Worm (Caenorhabditis elegans) whole organism, midembryonic: ENCODE results near the gene F45E1.1.

Source experiments
- T22C8.4 ChIP-seq: fragments of 200-800 bp; sonication (Bioruptor generic); IDR thresholded peaks from 2 replicates; pipeline ENCODE4 v1.3.6; 2022; ENCODE audit warnings: missing genetic modification characterization, missing compliant biosample characterization
- cog-1 ChIP-seq: sonication (generic microtip); optimal IDR thresholded peaks from 2 replicates; lab custom pipeline; 2016; ENCODE audit warnings: missing genetic modification characterization, missing compliant biosample characterization
- flt-1 ChIP-seq: fragments of 200-800 bp; sonication (Bioruptor generic); IDR thresholded peaks from 2 replicates; pipeline ENCODE4 v1.3.6; 2022; ENCODE audit warnings: missing genetic modification characterization, missing compliant biosample characterization
- klf-2 ChIP-seq: fragments of 200-800 bp; sonication (Bioruptor generic); conservative IDR thresholded peaks from 2 replicates; pipeline ENCODE4 v1.3.6; 2022; ENCODE audit warnings: missing genetic modification reagents, missing genetic modification characterization, missing compliant biosample characterization
- med-1 ChIP-seq: sonication (generic microtip); optimal IDR thresholded peaks from 2 replicates; lab custom pipeline; 2017; ENCODE audit warnings: missing genetic modification characterization, mild to moderate bottlenecking, missing compliant biosample characterization, antibody characterized with exemption, missing genetic modification reagents; ENCODE audit not compliant: insufficient read depth
- ref-1 ChIP-seq: fragments of 200-800 bp; sonication (Bioruptor generic); conservative IDR thresholded peaks from 2 replicates; pipeline ENCODE4 v1.3.6; 2022; ENCODE audit warnings: missing genetic modification reagents, missing genetic modification characterization, missing compliant biosample characterization
- tab-1 ChIP-seq: fragments of 200-800 bp; sonication (Bioruptor generic); IDR thresholded peaks from 2 replicates; pipeline ENCODE4 v1.3.6; 2022; ENCODE audit warnings: missing genetic modification characterization, missing compliant biosample characterization
- ztf-23 ChIP-seq: fragments of 200-800 bp; sonication (Bioruptor generic); IDR thresholded peaks from 2 replicates; pipeline ENCODE4 v1.3.6; 2022; ENCODE audit warnings: missing genetic modification reagents, missing genetic modification characterization, missing compliant biosample characterization
- ztf-29 ChIP-seq: fragments of 200-800 bp; sonication (Bioruptor generic); IDR thresholded peaks from 2 replicates; pipeline ENCODE4 v1.3.6; 2022; ENCODE audit warnings: missing genetic modification reagents, missing genetic modification characterization, missing compliant biosample characterization

Gene F45E1.1

ce11 chrX:8015889-8016288, 12.4 kb downstream of the F45E1.1 start:
- no peak for TF ChIP-seq ztf-23 (GFP tag; lab: Robert Waterston, UW)
- TF ChIP-seq flt-1 (GFP tag; lab: Robert Waterston, UW): no peak
- no peak for TF ChIP-seq med-1 (GFP tag; lab: Kevin White, UChicago)
- TF ChIP-seq cog-1 (tag; lab: Kevin White, UChicago): no peak
- no peak for TF ChIP-seq T22C8.4 (GFP tag; lab: Robert Waterston, UW)
- TF ChIP-seq ztf-29: no peak
- no peak for TF ChIP-seq klf-2 (GFP tag; lab: Robert Waterston, UW)
- TF ChIP-seq ref-1 (GFP tag; lab: Robert Waterston, UW): no peak
- TF ChIP-seq tab-1 (GFP tag; lab: Robert Waterston, UW): no peak

- TF ChIP-seq T22C8.4 (GFP tag; lab: Robert Waterston, UW): no peak
- TF ChIP-seq tab-1 (GFP tag; lab: Robert Waterston, UW): peak; percentile 60; the same call in 1 of the 2 replicates
These were observed 13.8 kb downstream of the F45E1.1 start for ce11 chrX:8017305-8017704.

DNA sequence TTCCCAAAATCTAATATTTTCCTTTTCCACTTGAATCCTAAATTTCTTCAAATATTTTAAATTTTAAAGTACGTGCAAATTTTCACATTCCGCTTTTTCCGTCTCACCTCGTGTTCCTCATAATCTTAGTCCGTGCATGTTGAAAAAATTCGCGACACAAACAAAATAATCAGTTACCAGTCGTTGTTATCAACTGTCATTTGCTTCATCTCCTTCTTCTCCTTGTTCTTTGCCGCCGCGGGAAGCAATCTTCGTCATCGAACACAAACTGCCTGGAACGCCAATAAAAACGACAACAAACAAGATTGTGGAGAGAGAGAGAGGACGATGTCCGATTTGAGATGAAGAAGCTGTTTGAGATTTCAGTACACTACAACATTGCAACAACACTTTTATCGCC, 14.3 kb downstream of the F45E1.1 start, which contains the start of gene C34D10.5:
Gene C34D10.5 (plus strand): TSS at position 269 of the 400 bp plus-strand sequence.
- no peak for TF ChIP-seq ztf-23 (GFP tag; lab: Robert Waterston, UW)
- TF ChIP-seq klf-2 (GFP tag; lab: Robert Waterston, UW): no peak
- no peak for TF ChIP-seq med-1 (GFP tag; lab: Kevin White, UChicago)
- TF ChIP-seq tab-1 (GFP tag; lab: Robert Waterston, UW): no peak
- no peak for TF ChIP-seq cog-1 (tag; lab: Kevin White, UChicago)
- no peak for TF ChIP-seq ref-1 (GFP tag; lab: Robert Waterston, UW)
- no peak for TF ChIP-seq ztf-29
- TF ChIP-seq flt-1 (GFP tag; lab: Robert Waterston, UW): no peak
- no peak for TF ChIP-seq T22C8.4 (GFP tag; lab: Robert Waterston, UW)

ce11 chrX:8018441-8018840, 15.0 kb downstream of the F45E1.1 start:
- TF ChIP-seq tab-1 (GFP tag; lab: Robert Waterston, UW) (no peak), ztf-29 (no peak), flt-1 (GFP tag; lab: Robert Waterston, UW) (no peak), T22C8.4 (GFP tag; lab: Robert Waterston, UW) (no peak), med-1 (GFP tag; lab: Kevin White, UChicago) (no peak), cog-1 (tag; lab: Kevin White, UChicago) (no peak), klf-2 (GFP tag; lab: Robert Waterston, UW) (no peak), ztf-23 (GFP tag; lab: Robert Waterston, UW) (no peak), ref-1 (GFP tag; lab: Robert Waterston, UW) (no peak)

ce11 chrX:8019665-8020064, 16.2 kb downstream of the F45E1.1 start:
- peak; percentile 41; the same call in 1 of the 2 replicates for TF ChIP-seq tab-1 (GFP tag; lab: Robert Waterston, UW)
- peak; percentile 75; the same call in 1 of the 2 replicates for TF ChIP-seq flt-1 (GFP tag; lab: Robert Waterston, UW)
- TF ChIP-seq med-1 (GFP tag; lab: Kevin White, UChicago): no peak
- TF ChIP-seq cog-1 (tag; lab: Kevin White, UChicago): peak; percentile 41
- no peak for TF ChIP-seq T22C8.4 (GFP tag; lab: Robert Waterston, UW)
- no peak for TF ChIP-seq ztf-29
- no peak for TF ChIP-seq klf-2 (GFP tag; lab: Robert Waterston, UW)
- TF ChIP-seq ztf-23 (GFP tag; lab: Robert Waterston, UW): 0 out of 2 replicates have a peak, but pooled peaks have one; percentile 12
- no peak for TF ChIP-seq ref-1 (GFP tag; lab: Robert Waterston, UW)

DNA sequence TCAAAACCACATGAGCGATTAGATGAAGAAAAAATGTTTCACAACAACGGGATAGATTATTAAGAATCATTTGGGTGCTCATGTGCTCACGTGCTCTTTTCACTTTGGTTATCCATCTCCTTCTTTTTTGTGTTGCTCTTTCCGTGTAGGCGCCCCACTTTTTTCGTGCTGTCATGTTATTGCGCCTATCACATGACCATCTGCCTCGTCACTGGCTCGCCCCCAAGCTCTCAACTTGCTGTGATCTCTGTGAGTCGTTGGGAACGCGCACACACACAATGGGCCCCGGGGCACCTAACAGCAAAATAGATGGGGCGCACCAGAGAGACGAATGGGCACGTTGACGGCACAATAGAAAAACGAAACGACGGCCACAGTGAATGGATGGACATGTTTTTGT, 18.1 kb downstream of the F45E1.1 start:
- TF ChIP-seq ref-1 (GFP tag; lab: Robert Waterston, UW) (no peak), ztf-23 (GFP tag; lab: Robert Waterston, UW) (no peak), tab-1 (GFP tag; lab: Robert Waterston, UW) (no peak), T22C8.4 (GFP tag; lab: Robert Waterston, UW) (no peak), klf-2 (GFP tag; lab: Robert Waterston, UW) (no peak), cog-1 (tag; lab: Kevin White, UChicago) (no peak), flt-1 (GFP tag; lab: Robert Waterston, UW) (no peak), ztf-29 (no peak), med-1 (GFP tag; lab: Kevin White, UChicago) (no peak)

ce11 chrX:8022728-8023127, 19.2 kb downstream of the F45E1.1 start:
- no peak for TF ChIP-seq cog-1 (tag; lab: Kevin White, UChicago)
- TF ChIP-seq ref-1 (GFP tag; lab: Robert Waterston, UW): no peak
- no peak for TF ChIP-seq med-1 (GFP tag; lab: Kevin White, UChicago)
- no peak for TF ChIP-seq ztf-29
- no peak for TF ChIP-seq flt-1 (GFP tag; lab: Robert Waterston, UW)
- no peak for TF ChIP-seq klf-2 (GFP tag; lab: Robert Waterston, UW)
- no peak for TF ChIP-seq tab-1 (GFP tag; lab: Robert Waterston, UW)
- no peak for TF ChIP-seq ztf-23 (GFP tag; lab: Robert Waterston, UW)
- TF ChIP-seq T22C8.4 (GFP tag; lab: Robert Waterston, UW): no peak

DNA sequence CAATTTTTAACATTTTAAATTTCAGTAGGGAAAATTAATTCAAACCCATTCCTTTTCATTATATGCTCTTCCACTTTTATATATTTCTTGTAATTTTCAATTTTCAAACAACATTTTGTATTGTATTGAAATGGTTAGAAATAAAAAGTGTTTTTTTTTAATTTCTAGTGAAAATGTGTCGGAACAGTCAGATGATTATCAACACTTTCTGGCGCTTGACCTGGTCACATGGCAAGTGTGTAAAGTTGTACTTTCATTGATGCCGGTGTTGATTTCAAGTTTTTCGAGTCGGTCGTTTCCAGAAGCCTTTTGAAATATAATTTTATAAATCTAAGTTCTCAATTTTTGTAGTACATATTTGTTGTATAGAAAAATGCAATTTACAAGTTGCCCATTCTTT, 23.2 kb downstream of the F45E1.1 start:
- TF ChIP-seq flt-1 (GFP tag; lab: Robert Waterston, UW) (no peak), cog-1 (tag; lab: Kevin White, UChicago) (no peak), ref-1 (GFP tag; lab: Robert Waterston, UW) (no peak), ztf-23 (GFP tag; lab: Robert Waterston, UW) (no peak), T22C8.4 (GFP tag; lab: Robert Waterston, UW) (no peak), tab-1 (GFP tag; lab: Robert Waterston, UW) (no peak)

ce11 chrX:8027509-8027908, 24.0 kb downstream of the F45E1.1 start:
- TF ChIP-seq flt-1 (GFP tag; lab: Robert Waterston, UW): no peak
- no peak for TF ChIP-seq med-1 (GFP tag; lab: Kevin White, UChicago)
- TF ChIP-seq T22C8.4 (GFP tag; lab: Robert Waterston, UW): no peak
- TF ChIP-seq ref-1 (GFP tag; lab: Robert Waterston, UW): no peak
- no peak for TF ChIP-seq tab-1 (GFP tag; lab: Robert Waterston, UW)
- TF ChIP-seq ztf-23 (GFP tag; lab: Robert Waterston, UW): no peak
- no peak for TF ChIP-seq ztf-29
